Worm (Caenorhabditis elegans) whole organism, late embryonic: ENCODE measurements around the gene pqn-63.

ENCODE experiments used
- C08G9.2 ChIP-seq: sonication (generic microtip); optimal IDR thresholded peaks from 2 replicates; lab custom pipeline; 2016; ENCODE audit warnings: mild to moderate bottlenecking, missing genetic modification characterization, moderate library complexity, missing compliant biosample characterization
- hlh-30 ChIP-seq: sonication (generic microtip); optimal IDR thresholded peaks from 2 replicates; lab custom pipeline; 2017; ENCODE audit warnings: antibody characterized with exemption, missing genetic modification characterization, missing compliant biosample characterization; ENCODE audit not compliant: insufficient read depth

DNA sequence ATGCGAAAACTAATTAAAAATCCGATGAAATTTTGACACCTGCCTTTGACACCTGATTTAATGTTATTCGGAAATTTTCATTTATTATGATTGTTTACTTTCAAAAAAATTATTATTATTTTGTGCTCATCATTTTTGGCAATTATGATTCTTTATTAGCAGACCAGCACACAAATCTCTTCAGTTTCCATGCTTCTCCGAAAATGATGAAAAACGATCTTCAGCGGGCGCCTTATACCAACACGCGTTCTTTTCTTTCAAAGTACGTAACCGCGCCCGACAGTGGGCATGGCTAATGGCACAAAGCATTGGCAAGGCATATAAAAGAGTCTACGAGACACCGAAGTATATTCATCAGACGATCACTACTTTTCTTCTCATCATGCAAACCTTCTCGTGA lies 4.0 kb downstream of the pqn-63 start, which contains the start of gene idpc-6:
- no peak for TF ChIP-seq C08G9.2 (tag; lab: Kevin White, UChicago)
- TF ChIP-seq hlh-30 (tag; lab: Kevin White, UChicago): no peak
